Fruit fly (Drosophila melanogaster) whole organism: ENCODE data around the gene mab-21.

Source experiments
- CG8478 ChIP-seq: fragments of >200 bp; optimal IDR thresholded peaks from 2 replicates; lab custom pipeline; 2018; ENCODE audit warnings: inconsistent platforms
- Dll ChIP-seq: fragments of >200 bp; optimal IDR thresholded peaks from 2 replicates; lab custom pipeline; 2017
- EcR ChIP-seq, 2 experiments: fragments of >200 bp; optimal IDR thresholded peaks; 2 replicates each; lab custom pipeline; 2017; ENCODE audit warnings: missing biosample characterization in 2 of 2, missing genetic modification characterization in 2 of 2, missing genetic modification reagents in 2 of 2
- pan ChIP-seq: fragments of >200 bp; optimal IDR thresholded peaks from 2 replicates; lab custom pipeline; 2017
- psq ChIP-seq: fragments of >200 bp; optimal IDR thresholded peaks from 2 replicates; lab custom pipeline; 2017
- usp ChIP-seq: fragments of >200 bp; optimal IDR thresholded peaks from 2 replicates; lab custom pipeline; 2017; ENCODE audit warnings: missing biosample characterization, missing genetic modification characterization, mixed read lengths

The mab-21 gene

dm6 chrX:6034741-6035140, 21.8 kb upstream of the mab-21 start:
- TF ChIP-seq Dll (lab: Kevin White, UChicago) (no peak), usp (GFP tag; lab: Kevin White, UChicago) (no peak)

- TF ChIP-seq Dll (lab: Kevin White, UChicago) (no peak), EcR (GFP tag; optimal IDR thresholded peaks at IDR 0.05; lab: Kevin White, UChicago) (no peak), usp (GFP tag; lab: Kevin White, UChicago) (no peak), CG8478 (lab: Kevin White, UChicago) (no peak), pan (lab: Kevin White, UChicago) (no peak), psq (lab: Kevin White, UChicago) (no peak)
Observed at dm6 chrX:6032826-6033225, 19.8 kb upstream of the mab-21 start.

- TF ChIP-seq pan (lab: Kevin White, UChicago) (no peak), EcR (GFP tag; optimal IDR thresholded peaks at IDR 0.05; lab: Kevin White, UChicago) (no peak), usp (GFP tag; lab: Kevin White, UChicago) (no peak), Dll (lab: Kevin White, UChicago) (no peak), CG8478 (lab: Kevin White, UChicago) (no peak), psq (lab: Kevin White, UChicago) (no peak)
Observed at dm6 chrX:6031692-6032091, 18.7 kb upstream of the mab-21 start.

- TF ChIP-seq Dll (lab: Kevin White, UChicago) (no peak), usp (GFP tag; lab: Kevin White, UChicago) (no peak), CG8478 (lab: Kevin White, UChicago) (no peak), pan (lab: Kevin White, UChicago) (no peak), EcR (GFP tag; optimal IDR thresholded peaks at IDR 0.05; lab: Kevin White, UChicago) (no peak), psq (lab: Kevin White, UChicago) (no peak)
Observed at dm6 chrX:6030593-6030992, 17.6 kb upstream of the mab-21 start.

- TF ChIP-seq CG8478 (lab: Kevin White, UChicago) (no peak), psq (lab: Kevin White, UChicago) (no peak), EcR (GFP tag; optimal IDR thresholded peaks at IDR 0.05; lab: Kevin White, UChicago) (no peak), Dll (lab: Kevin White, UChicago) (no peak), usp (GFP tag; lab: Kevin White, UChicago) (no peak), pan (lab: Kevin White, UChicago) (no peak)
Observed at dm6 chrX:6030010-6030409, 17.0 kb upstream of the mab-21 start.

dm6 chrX:6029015-6029414, 16.0 kb upstream of the mab-21 start:
- TF ChIP-seq Dll (lab: Kevin White, UChicago), result no peak
- no peak for TF ChIP-seq CG8478 (lab: Kevin White, UChicago)
- TF ChIP-seq psq (lab: Kevin White, UChicago), result no peak
- no peak for TF ChIP-seq EcR (GFP tag; optimal IDR thresholded peaks at IDR 0.05; lab: Kevin White, UChicago)

dm6 chrX:6027846-6028245, 14.9 kb upstream of the mab-21 start:
- TF ChIP-seq Dll (lab: Kevin White, UChicago) (no peak), psq (lab: Kevin White, UChicago) (no peak), EcR (GFP tag; optimal IDR thresholded peaks at IDR 0.05; lab: Kevin White, UChicago) (no peak), CG8478 (lab: Kevin White, UChicago) (no peak), pan (lab: Kevin White, UChicago) (no peak), usp (GFP tag; lab: Kevin White, UChicago) (no peak)

- TF ChIP-seq usp (GFP tag; lab: Kevin White, UChicago), result no peak
- no peak for TF ChIP-seq psq (lab: Kevin White, UChicago)
- TF ChIP-seq Dll (lab: Kevin White, UChicago), result no peak
- TF ChIP-seq EcR (GFP tag; optimal IDR thresholded peaks at IDR 0.05; lab: Kevin White, UChicago), result no peak
- no peak for TF ChIP-seq CG8478 (lab: Kevin White, UChicago)
- TF ChIP-seq pan (lab: Kevin White, UChicago), result no peak
Observed at dm6 chrX:6024638-6025037, 11.7 kb upstream of the mab-21 start.

dm6 chrX:6022090-6022489, 9.1 kb upstream of the mab-21 start:
- TF ChIP-seq EcR (GFP tag; optimal IDR thresholded peaks at IDR 0.05; lab: Kevin White, UChicago), result no peak

- TF ChIP-seq EcR (GFP tag; optimal IDR thresholded peaks at IDR 0.05; lab: Kevin White, UChicago) (no peak), CG8478 (lab: Kevin White, UChicago) (no peak), pan (lab: Kevin White, UChicago) (no peak), usp (GFP tag; lab: Kevin White, UChicago) (no peak), psq (lab: Kevin White, UChicago) (no peak), Dll (lab: Kevin White, UChicago) (no peak)
Observed at dm6 chrX:6021414-6021813, 8.4 kb upstream of the mab-21 start.

dm6 chrX:6020254-6020653, 7.3 kb upstream of the mab-21 start:
- TF ChIP-seq psq (lab: Kevin White, UChicago) (no peak), pan (lab: Kevin White, UChicago) (no peak), CG8478 (lab: Kevin White, UChicago) (no peak), EcR (GFP tag; optimal IDR thresholded peaks at IDR 0.05; lab: Kevin White, UChicago) (no peak), Dll (lab: Kevin White, UChicago) (no peak), usp (GFP tag; lab: Kevin White, UChicago) (no peak)

- TF ChIP-seq psq (lab: Kevin White, UChicago) (no peak), EcR (GFP tag; optimal IDR thresholded peaks at IDR 0.05; lab: Kevin White, UChicago) (no peak), usp (GFP tag; lab: Kevin White, UChicago) (no peak), CG8478 (lab: Kevin White, UChicago) (no peak), Dll (lab: Kevin White, UChicago) (no peak), pan (lab: Kevin White, UChicago) (no peak)
Observed at dm6 chrX:6010539-6011268, 2.3 kb downstream of the mab-21 start.
